Worm (Caenorhabditis elegans): ENCODE results near the gene lgc-35.

The lgc-35 gene

DNA sequence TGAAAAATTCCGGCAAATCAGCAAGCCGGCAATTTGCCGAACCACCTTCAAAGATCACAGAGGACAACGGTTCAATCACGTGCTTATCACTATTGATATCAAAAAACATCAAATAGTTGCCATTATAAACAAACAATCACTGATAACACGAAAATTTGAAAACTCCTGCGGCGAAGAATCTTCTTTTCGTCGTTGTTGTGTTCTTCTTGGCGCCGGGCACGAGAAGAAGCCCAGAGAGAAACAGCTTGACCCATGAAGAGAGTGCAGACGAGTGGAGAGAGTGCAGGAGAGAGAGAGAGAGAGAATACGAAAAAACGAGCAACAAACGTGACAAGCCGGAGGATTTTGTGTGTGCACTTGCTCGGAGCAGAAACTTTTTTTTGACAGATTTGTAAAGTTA is 38.7 kb upstream of the lgc-35 start:
- no peak for TF ChIP-seq nhr-28 (tag; optimal IDR thresholded peaks at IDR 0.05)
- TF ChIP-seq Y116A8C.19 (tag; optimal IDR thresholded peaks at IDR 0.05; ENCODE audit: borderline replicate concordance), result no peak
- peak; percentile 3 for TF ChIP-seq F16B12.6 (tag; optimal IDR thresholded peaks at IDR 0.05)
- no peak for TF ChIP-seq jun-1 (tag; optimal IDR thresholded peaks at IDR 0.05)
- TF ChIP-seq snpc-4 (tag; optimal IDR thresholded peaks at IDR 0.05), result no peak
- TF ChIP-seq sox-4 (tag; optimal IDR thresholded peaks at IDR 0.05), result no peak
- no peak for TF ChIP-seq nhr-11 (tag; optimal IDR thresholded peaks at IDR 0.05)
- peak; percentile 88 for TF ChIP-seq elt-2 (tag; optimal IDR thresholded peaks at IDR 0.05)
- no peak for TF ChIP-seq lin-15B (tag; optimal IDR thresholded peaks at IDR 0.05)
- no peak for TF ChIP-seq fkh-10 (GFP tag; optimal IDR thresholded peaks at IDR 0.05)
- no peak for TF ChIP-seq aly-2 (tag; optimal IDR thresholded peaks at IDR 0.05)
- TF ChIP-seq nhr-71 (tag; optimal IDR thresholded peaks at IDR 0.05), result peak; percentile 69
- TF ChIP-seq tbx-2 (tag; optimal IDR thresholded peaks at IDR 0.05), result peak; percentile 22
- no peak for TF ChIP-seq ces-1 (GFP tag; optimal IDR thresholded peaks at IDR 0.05)
- peak in 1 of 6 experiments; percentile 60 for TF ChIP-seq elt-3 (tag; optimal IDR thresholded peaks at IDR 0.05)
- peak in 2 of 3 experiments; percentile 11 to 36 for TF ChIP-seq dpl-1 (GFP tag; optimal IDR thresholded peaks at IDR 0.05)
- no peak for TF ChIP-seq nhr-237 (tag; optimal IDR thresholded peaks at IDR 0.05)
- no peak for TF ChIP-seq C34B4.2 (tag; optimal IDR thresholded peaks at IDR 0.05)
- TF ChIP-seq ztf-11 (tag; optimal IDR thresholded peaks at IDR 0.05), result no peak
- TF ChIP-seq mef-2 (tag; optimal IDR thresholded peaks at IDR 0.05), result no peak
- TF ChIP-seq fkh-4 (tag; optimal IDR thresholded peaks at IDR 0.05; ENCODE audit: borderline replicate concordance), result no peak
- no peak for TF ChIP-seq lin-13 (GFP tag; optimal IDR thresholded peaks at IDR 0.05)
- peak in 1 of 2 experiments; percentile 81 for TF ChIP-seq mdl-1 (tag; optimal IDR thresholded peaks at IDR 0.05)
- TF ChIP-seq lin-35 (GFP tag; optimal IDR thresholded peaks at IDR 0.05), result peak in 1 of 2 experiments; percentile 48
- no peak for TF ChIP-seq sptf-1 (tag; optimal IDR thresholded peaks at IDR 0.05)
- TF ChIP-seq irx-1 (tag; optimal IDR thresholded peaks at IDR 0.05), result peak; percentile 14
- peak; percentile 24 for TF ChIP-seq nhr-77 (tag; optimal IDR thresholded peaks at IDR 0.05)
- TF ChIP-seq nhr-12 (tag; optimal IDR thresholded peaks at IDR 0.05), result no peak
- no peak for TF ChIP-seq pqm-1 (tag; optimal IDR thresholded peaks at IDR 0.05)
- TF ChIP-seq skn-1 (tag; optimal IDR thresholded peaks at IDR 0.05), result no peak
- no peak for TF ChIP-seq ceh-8 (GFP tag; optimal IDR thresholded peaks at IDR 0.05)
- TF ChIP-seq lsy-2 (tag; optimal IDR thresholded peaks at IDR 0.05), result peak; percentile 4 to 26
- no peak for TF ChIP-seq lin-39 (tag; optimal IDR thresholded peaks at IDR 0.05)
- no peak for TF ChIP-seq nhr-76 (tag; optimal IDR thresholded peaks at IDR 0.05)
- peak; percentile 39 for TF ChIP-seq nhr-90 (tag; optimal IDR thresholded peaks at IDR 0.05; ENCODE audit: poor library complexity)
- peak in 1 of 3 experiments; percentile 43 for TF ChIP-seq ceh-82 (tag; optimal IDR thresholded peaks at IDR 0.05)
- no peak for TF ChIP-seq hpl-2 (GFP tag; optimal IDR thresholded peaks at IDR 0.05)
- no peak for TF ChIP-seq xbp-1 (tag; optimal IDR thresholded peaks at IDR 0.05)
- no peak for TF ChIP-seq nhr-47 (tag; optimal IDR thresholded peaks at IDR 0.05)
- TF ChIP-seq egl-27 (tag; optimal IDR thresholded peaks at IDR 0.05), result no peak
- peak; percentile 42 to 47 for TF ChIP-seq efl-1 (optimal IDR thresholded peaks at IDR 0.05)
- peak; percentile 23 to 93 for TF ChIP-seq efl-1 (GFP tag; optimal IDR thresholded peaks at IDR 0.05 in 1 of 2)
- peak; percentile 47 for TF ChIP-seq nhr-20 (tag; optimal IDR thresholded peaks at IDR 0.05)
- peak; percentile 3 for TF ChIP-seq mep-1 (tag; optimal IDR thresholded peaks at IDR 0.05)
- no peak for TF ChIP-seq isw-1 (GFP tag; IDR thresholded peaks at IDR 0.05)
- no peak for TF ChIP-seq unc-62 (GFP tag; optimal IDR thresholded peaks at IDR 0.05)
- no peak for TF ChIP-seq nhr-85 (tag)
- no peak for TF ChIP-seq ztf-4 (tag; optimal IDR thresholded peaks at IDR 0.05)
- TF ChIP-seq vab-15 (tag; optimal IDR thresholded peaks at IDR 0.05), result no peak
- no peak for TF ChIP-seq ceh-63 (GFP tag; optimal IDR thresholded peaks at IDR 0.05)
- TF ChIP-seq unc-98 (GFP tag; IDR thresholded peaks at IDR 0.05), result no peak
- TF ChIP-seq nhr-84 (tag; optimal IDR thresholded peaks at IDR 0.05), result no peak
- no peak for TF ChIP-seq egl-13 (tag; optimal IDR thresholded peaks at IDR 0.05)
- TF ChIP-seq ceh-90 (tag; optimal IDR thresholded peaks at IDR 0.05), result no peak
- no peak for TF ChIP-seq unc-86 (tag; optimal IDR thresholded peaks at IDR 0.05)

Data from whole organism, L1 larva.